Worm (Caenorhabditis elegans) whole organism, young adult: ENCODE data around the gene npr-11.

Source experiments
- B0019.2 ChIP-seq: fragments of 200-800 bp; sonication (Bioruptor generic); conservative IDR thresholded peaks from 2 replicates; pipeline ENCODE4 v1.3.6; 2022; ENCODE audit warnings: missing genetic modification reagents, missing genetic modification characterization, missing compliant biosample characterization
- F49E8.2 ChIP-seq: sonication (generic microtip); optimal IDR thresholded peaks from 3 replicates; lab custom pipeline; 2017; ENCODE audit warnings: missing genetic modification characterization, mild to moderate bottlenecking, missing compliant biosample characterization, antibody characterized with exemption, moderate library complexity; ENCODE audit not compliant: insufficient read depth
- Y67H2A.10 ChIP-seq: fragments of 200-800 bp; sonication (Bioruptor generic); conservative IDR thresholded peaks from 2 replicates; pipeline ENCODE4 v1.3.6; 2022; ENCODE audit warnings: missing genetic modification reagents, missing genetic modification characterization, missing compliant biosample characterization
- aptf-2 ChIP-seq: fragments of 200-800 bp; sonication (Bioruptor generic); conservative IDR thresholded peaks from 2 replicates; pipeline ENCODE4 v1.3.6; 2022; ENCODE audit warnings: missing genetic modification reagents, missing genetic modification characterization, missing compliant biosample characterization
- efl-1 ChIP-seq: fragments of 150-350 bp; optimal IDR thresholded peaks from 2 replicates; lab custom pipeline; 2014; ENCODE audit warnings: missing biosample characterization, missing genetic modification reagents, missing genetic modification characterization
- lin-26 ChIP-seq: fragments of 200-800 bp; sonication (Bioruptor generic); IDR thresholded peaks from 2 replicates; pipeline ENCODE4 v1.3.6; 2022; ENCODE audit warnings: missing genetic modification reagents, missing genetic modification characterization, missing compliant biosample characterization
- lin-40 ChIP-seq: sonication (generic microtip); optimal IDR thresholded peaks from 2 replicates; lab custom pipeline; 2016; ENCODE audit warnings: missing genetic modification characterization, mild to moderate bottlenecking, missing compliant biosample characterization, missing genotype, missing genetic modification reagents
- madf-3 ChIP-seq: fragments of 200-800 bp; sonication (Bioruptor generic); IDR thresholded peaks from 2 replicates; pipeline ENCODE4 v1.3.6; 2022; ENCODE audit warnings: missing genetic modification reagents, missing genetic modification characterization, missing compliant biosample characterization
- mxl-1 ChIP-seq: sonication (generic microtip); optimal IDR thresholded peaks from 2 replicates; lab custom pipeline; 2016; ENCODE audit warnings: missing genetic modification characterization, missing compliant biosample characterization
- pha-4 ChIP-seq: fragments of 150-350 bp; sonication (generic microtip); optimal IDR thresholded peaks from 2 replicates; lab custom pipeline; 2014; ENCODE audit warnings: missing biosample characterization, missing genetic modification reagents, missing genetic modification characterization
- sdz-38 ChIP-seq: sonication (generic microtip); optimal IDR thresholded peaks from 2 replicates; lab custom pipeline; 2016; ENCODE audit warnings: missing genotype, missing genetic modification characterization, missing compliant biosample characterization
- snpc-4 ChIP-seq, 5 experiments: fragments of 150-350 bp in 1 of 5; sonication (generic microtip) in 4 of 5; optimal IDR thresholded peaks; 2 replicates each; lab custom pipeline; 2014 to 2018; ENCODE audit warnings: missing genetic modification characterization in 5 of 5, missing biosample characterization in 3 of 5, antibody characterized with exemption in 2 of 5, mild to moderate bottlenecking in 2 of 5, missing compliant biosample characterization in 2 of 5, missing genotype in 2 of 5, moderate library complexity in 2 of 5, missing genetic modification reagents in 1 of 5

DNA sequence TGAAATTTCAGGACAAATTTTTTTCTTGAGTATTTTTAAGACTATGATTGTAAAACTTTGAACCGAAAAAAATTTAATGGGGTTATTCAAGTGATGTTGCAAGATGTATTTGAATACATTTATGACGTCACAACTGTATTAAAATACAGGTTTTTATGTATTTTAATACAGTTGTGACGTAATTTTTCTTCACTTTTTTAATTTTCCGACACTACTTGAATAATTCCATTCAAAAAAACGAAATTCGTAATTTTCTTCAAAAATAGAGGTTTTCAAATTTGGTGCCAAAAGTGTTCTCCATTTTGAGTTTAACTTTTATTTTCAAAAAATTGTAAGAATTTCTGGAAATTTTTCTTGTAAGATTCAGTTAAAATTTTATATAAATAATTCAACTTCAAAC lies 12.7 kb downstream of the npr-11 start:
- TF ChIP-seq efl-1 (no peak), B0019.2 (no peak), madf-3 (GFP tag; lab: Robert Waterston, UW) (no peak), mxl-1 (tag; lab: Kevin White, UChicago) (no peak), snpc-4 (GFP tag; optimal IDR thresholded peaks at IDR 0.05; lab: Kevin White, UChicago) (no peak), snpc-4 (tag; optimal IDR thresholded peaks at IDR 0.05; lab: Kevin White, UChicago) (no peak), lin-40 (tag; lab: Kevin White, UChicago) (no peak), lin-26 (GFP tag; lab: Robert Waterston, UW) (no peak), F49E8.2 (tag; lab: Kevin White, UChicago) (no peak), sdz-38 (tag; lab: Kevin White, UChicago) (no peak), Y67H2A.10 (GFP tag; lab: Robert Waterston, UW) (no peak), pha-4 (tag; lab: Kevin White, UChicago) (no peak), aptf-2 (GFP tag; lab: Robert Waterston, UW) (no peak)
